Worm (Caenorhabditis elegans): ENCODE measurements around the gene nfu-1.

Gene nfu-1

DNA sequence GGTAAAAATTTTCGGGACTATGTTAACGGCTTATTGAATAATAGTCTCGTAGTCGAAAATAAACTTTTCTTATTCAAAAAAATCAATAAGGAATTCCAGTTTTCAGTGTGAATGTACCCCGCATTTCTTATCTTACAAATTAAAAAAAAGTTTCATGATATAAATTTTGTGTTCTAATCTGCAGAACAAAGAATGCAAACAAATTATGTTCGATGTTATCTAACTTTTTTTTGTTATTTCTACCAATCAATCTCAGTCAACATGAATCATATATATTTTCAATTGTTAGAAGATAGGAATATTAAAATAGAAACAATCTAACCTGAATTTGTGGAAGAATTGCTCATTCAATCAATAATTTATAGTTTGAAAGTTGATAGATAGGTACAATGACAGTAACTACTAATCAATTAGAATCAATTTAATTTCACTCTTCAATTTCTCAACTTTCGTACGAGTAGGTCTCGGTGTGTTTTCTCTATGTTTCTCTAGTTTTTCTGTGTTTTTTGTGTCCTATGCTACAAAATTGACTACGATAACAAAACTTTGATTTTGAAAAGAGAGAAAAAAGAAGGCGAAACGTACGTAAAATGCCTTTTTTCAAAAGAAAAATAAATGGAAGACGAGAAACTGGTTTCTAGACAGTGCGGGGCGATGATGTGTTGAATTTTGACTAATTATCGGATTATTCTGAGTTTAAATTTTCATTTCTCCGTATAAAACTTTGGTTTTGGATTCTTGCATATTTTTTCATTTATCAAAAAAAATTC, 37.2 kb upstream of the nfu-1 start, which contains the start of the genes unc-43 and Y43C5B.3:
TSS of gene unc-43 (minus strand) at position 347 of the 770 bp plus-strand sequence.
TSS of gene Y43C5B.3 (plus strand) at position 720 of the 770 bp plus-strand sequence.
- TF ChIP-seq daf-12 (tag; optimal IDR thresholded peaks at IDR 0.05) = no peak
- TF ChIP-seq lin-39 (tag; optimal IDR thresholded peaks at IDR 0.05) = no peak
- TF ChIP-seq elt-2 (tag; optimal IDR thresholded peaks at IDR 0.05) = peak; percentile 84
- no peak for TF ChIP-seq fkh-2 (tag; optimal IDR thresholded peaks at IDR 0.05)
- TF ChIP-seq nfya-1 (tag; optimal IDR thresholded peaks at IDR 0.05; ENCODE audit: insufficient read depth) = no peak
- TF ChIP-seq pha-4 (tag; optimal IDR thresholded peaks at IDR 0.05) = peak; percentile 66
- TF ChIP-seq pqm-1 (tag; optimal IDR thresholded peaks at IDR 0.05) = peak; percentile 86
- no peak for TF ChIP-seq lin-15B (tag; optimal IDR thresholded peaks at IDR 0.05)

DNA sequence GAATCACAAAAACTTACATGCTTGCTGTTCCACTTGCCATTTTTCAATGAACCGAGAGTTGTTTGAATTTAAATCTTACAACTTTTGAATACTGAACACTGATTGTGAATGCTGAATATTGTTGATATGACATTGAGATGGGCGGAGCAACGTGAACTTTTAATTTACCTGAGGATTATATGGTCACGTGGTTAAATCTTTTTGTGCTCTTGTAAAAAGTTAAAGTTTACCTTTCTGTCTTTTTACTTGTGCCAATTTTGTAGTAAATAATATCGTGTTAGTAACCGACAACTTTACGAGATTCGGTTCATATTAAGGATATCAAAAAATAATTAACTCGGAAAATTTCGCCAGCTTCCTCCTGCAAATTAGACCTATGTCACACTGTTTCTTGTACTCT, 35.0 kb upstream of the nfu-1 start, which contains the start of gene Y43C5B.2:
TSS of gene Y43C5B.2 (minus strand) at position 101 of the 400 bp plus-strand sequence.
- no peak for TF ChIP-seq jun-1 (tag; optimal IDR thresholded peaks at IDR 0.05)
- TF ChIP-seq ZK546.5 (tag; optimal IDR thresholded peaks at IDR 0.05) = no peak

DNA sequence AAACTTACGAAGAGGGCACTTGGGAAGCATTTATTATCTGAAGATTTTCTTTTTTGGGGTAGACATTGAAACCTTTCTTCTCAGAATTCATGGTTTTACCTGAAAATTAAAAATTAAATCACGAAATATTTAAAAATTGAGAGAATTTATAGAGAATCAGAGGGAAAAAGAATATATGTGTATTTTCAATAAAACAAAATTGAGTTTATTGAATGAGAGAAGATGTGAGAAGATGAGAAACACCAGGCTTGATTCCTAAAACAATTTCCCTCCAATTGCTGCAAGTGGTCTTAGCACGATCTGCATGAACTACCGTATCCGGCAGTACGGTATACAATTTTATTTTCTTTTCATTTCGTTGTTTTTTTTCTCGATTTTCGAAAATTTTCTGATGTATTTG, 30.1 kb upstream of the nfu-1 start, which contains the start of gene R11A8.1:
TSS of gene R11A8.1 (minus strand) at position 101 of the 400 bp plus-strand sequence.
- no peak for TF ChIP-seq mml-1 (tag; optimal IDR thresholded peaks at IDR 0.05)
- TF ChIP-seq nfya-1 (tag; optimal IDR thresholded peaks at IDR 0.05; ENCODE audit: insufficient read depth) = no peak
- no peak for TF ChIP-seq elt-2 (tag; optimal IDR thresholded peaks at IDR 0.05)
- TF ChIP-seq elt-3 (tag; optimal IDR thresholded peaks at IDR 0.05) = no peak
- TF ChIP-seq nhr-237 (tag; optimal IDR thresholded peaks at IDR 0.05) = no peak
- TF ChIP-seq egl-5 (tag; optimal IDR thresholded peaks at IDR 0.05) = no peak
- no peak for TF ChIP-seq ztf-11 (tag; optimal IDR thresholded peaks at IDR 0.05)
- TF ChIP-seq nhr-25 (tag; optimal IDR thresholded peaks at IDR 0.05) = no peak
- TF ChIP-seq nhr-11 (tag; optimal IDR thresholded peaks at IDR 0.05) = no peak
- no peak for TF ChIP-seq pha-4 (tag; optimal IDR thresholded peaks at IDR 0.05)
- no peak for TF ChIP-seq egl-27 (tag; optimal IDR thresholded peaks at IDR 0.05)
- TF ChIP-seq ama-1 (optimal IDR thresholded peaks at IDR 0.05) = no peak
- no peak for TF ChIP-seq nhr-67 (tag; optimal IDR thresholded peaks at IDR 0.05)
- TF ChIP-seq nhr-12 (tag; optimal IDR thresholded peaks at IDR 0.05) = no peak

DNA sequence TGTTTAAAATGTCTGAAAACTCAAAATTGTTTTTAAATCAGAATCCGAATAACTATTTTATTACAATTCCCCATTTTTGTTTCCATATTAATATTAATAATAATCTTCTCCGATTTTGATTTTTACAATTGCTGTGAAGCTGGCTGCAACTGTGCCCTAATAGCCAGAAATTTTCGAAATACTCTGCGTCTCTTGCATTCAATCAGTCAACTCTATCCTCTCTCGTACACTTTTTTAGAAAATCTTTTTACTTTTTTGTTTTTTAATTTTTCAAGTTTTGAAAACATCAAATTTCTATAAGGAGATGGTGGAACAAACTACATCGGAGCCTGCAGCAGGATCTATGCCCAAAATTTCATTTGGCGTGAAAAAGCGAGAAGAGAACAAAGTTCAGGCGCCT, 29.4 kb upstream of the nfu-1 start, which contains the start of gene gkow-1:
TSS of gene gkow-1 (plus strand) at position 301 of the 400 bp plus-strand sequence.
- TF ChIP-seq egl-27 (tag; optimal IDR thresholded peaks at IDR 0.05) (no peak), ceh-16 (tag; optimal IDR thresholded peaks at IDR 0.05) (no peak), zag-1 (tag; optimal IDR thresholded peaks at IDR 0.05) (no peak), aly-2 (tag; optimal IDR thresholded peaks at IDR 0.05) (no peak), mml-1 (tag; optimal IDR thresholded peaks at IDR 0.05) (no peak), ztf-11 (tag; optimal IDR thresholded peaks at IDR 0.05) (no peak), nhr-11 (tag; optimal IDR thresholded peaks at IDR 0.05) (no peak), nhr-77 (tag; optimal IDR thresholded peaks at IDR 0.05) (no peak), nfya-1 (tag; optimal IDR thresholded peaks at IDR 0.05; ENCODE audit: insufficient read depth) (no peak), tbx-2 (tag; optimal IDR thresholded peaks at IDR 0.05) (no peak), nhr-67 (tag; optimal IDR thresholded peaks at IDR 0.05) (no peak), nhr-12 (tag; optimal IDR thresholded peaks at IDR 0.05) (no peak), ceh-28 (tag; optimal IDR thresholded peaks at IDR 0.05) (no peak), fkh-10 (GFP tag; optimal IDR thresholded peaks at IDR 0.05) (no peak), ztf-4 (tag; optimal IDR thresholded peaks at IDR 0.05) (no peak), nhr-25 (tag; optimal IDR thresholded peaks at IDR 0.05) (no peak), nhr-28 (tag; optimal IDR thresholded peaks at IDR 0.05) (no peak)

DNA sequence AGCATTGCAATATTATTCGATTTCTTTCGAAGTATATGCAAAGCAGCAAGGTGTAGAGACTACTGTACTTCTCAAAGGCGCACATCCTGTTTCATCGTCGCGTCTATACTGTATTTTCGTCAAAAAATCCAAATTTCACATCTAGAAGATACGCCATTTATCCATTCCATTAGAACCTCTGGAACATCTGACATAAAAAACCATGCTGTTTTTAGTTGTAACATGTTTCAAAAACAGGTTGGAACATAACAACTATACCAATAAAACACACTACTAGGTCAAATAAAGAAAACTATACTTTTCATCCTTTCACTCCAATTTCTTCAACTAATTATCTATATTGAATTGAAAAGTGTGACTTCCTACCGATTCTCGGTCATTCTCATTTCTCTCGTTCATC, 26.9 kb upstream of the nfu-1 start, which contains the start of gene ugt-59:
TSS of gene ugt-59 (plus strand) at position 301 of the 400 bp plus-strand sequence.
- TF ChIP-seq snpc-4 (tag; optimal IDR thresholded peaks at IDR 0.05) = no peak
- no peak for TF ChIP-seq nhr-25 (tag; optimal IDR thresholded peaks at IDR 0.05)
- TF ChIP-seq fkh-10 (GFP tag; optimal IDR thresholded peaks at IDR 0.05) = no peak
- no peak for TF ChIP-seq egl-5 (tag; optimal IDR thresholded peaks at IDR 0.05)
- TF ChIP-seq nhr-43 (tag; optimal IDR thresholded peaks at IDR 0.05; ENCODE audit: poor library complexity, severe bottlenecking) = no peak
- TF ChIP-seq elt-2 (tag; optimal IDR thresholded peaks at IDR 0.05) = no peak
- TF ChIP-seq mdl-1 (tag; optimal IDR thresholded peaks at IDR 0.05) = no peak
- no peak for TF ChIP-seq sea-2 (GFP tag; optimal IDR thresholded peaks at IDR 0.05)
- TF ChIP-seq mml-1 (tag; optimal IDR thresholded peaks at IDR 0.05) = no peak
- no peak for TF ChIP-seq hmg-11 (tag; optimal IDR thresholded peaks at IDR 0.05)
